Worm (Caenorhabditis elegans) whole organism, midembryonic: ENCODE results near the gene smg-3.

Experiments
- cog-1 ChIP-seq: sonication (generic microtip); optimal IDR thresholded peaks from 2 replicates; lab custom pipeline; 2016; ENCODE audit warnings: missing genetic modification characterization, missing compliant biosample characterization
- klf-2 ChIP-seq: fragments of 200-800 bp; sonication (Bioruptor generic); conservative IDR thresholded peaks from 2 replicates; pipeline ENCODE4 v1.3.6; 2022; ENCODE audit warnings: missing genetic modification reagents, missing genetic modification characterization, missing compliant biosample characterization
- ref-1 ChIP-seq: fragments of 200-800 bp; sonication (Bioruptor generic); conservative IDR thresholded peaks from 2 replicates; pipeline ENCODE4 v1.3.6; 2022; ENCODE audit warnings: missing genetic modification reagents, missing genetic modification characterization, missing compliant biosample characterization
- tab-1 ChIP-seq: fragments of 200-800 bp; sonication (Bioruptor generic); IDR thresholded peaks from 2 replicates; pipeline ENCODE4 v1.3.6; 2022; ENCODE audit warnings: missing genetic modification characterization, missing compliant biosample characterization
- ztf-23 ChIP-seq: fragments of 200-800 bp; sonication (Bioruptor generic); IDR thresholded peaks from 2 replicates; pipeline ENCODE4 v1.3.6; 2022; ENCODE audit warnings: missing genetic modification reagents, missing genetic modification characterization, missing compliant biosample characterization
- ztf-29 ChIP-seq: fragments of 200-800 bp; sonication (Bioruptor generic); IDR thresholded peaks from 2 replicates; pipeline ENCODE4 v1.3.6; 2022; ENCODE audit warnings: missing genetic modification reagents, missing genetic modification characterization, missing compliant biosample characterization

DNA sequence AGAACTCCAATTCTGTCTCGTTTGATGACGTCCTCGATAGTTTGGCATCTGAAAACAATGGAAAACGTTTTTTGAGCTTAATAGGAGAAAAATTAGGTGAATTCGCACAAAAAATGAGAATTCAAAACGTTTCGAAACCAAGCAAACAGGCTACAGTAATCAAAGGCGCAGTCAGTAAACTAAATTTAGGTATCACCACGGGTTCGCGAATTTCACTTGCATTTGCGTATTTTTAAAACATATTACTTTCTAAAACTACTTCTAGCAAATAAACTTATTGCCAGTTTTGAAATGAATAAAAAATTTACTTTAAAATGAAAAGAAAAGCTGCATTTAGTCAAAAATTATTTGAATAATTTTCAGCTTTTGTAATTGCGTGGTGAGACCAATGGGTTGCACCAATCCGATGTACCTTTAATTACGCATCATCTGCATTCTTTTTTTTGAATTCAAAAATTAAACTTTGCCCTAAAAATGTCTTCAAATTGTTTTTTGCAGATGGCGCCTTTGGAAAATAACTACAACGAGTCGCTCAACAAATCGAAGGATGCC, 46.2 kb upstream of the smg-3 start, which contains the start of the genes Y73B6BL.23 and htp-2:
- TF ChIP-seq tab-1 (GFP tag; lab: Robert Waterston, UW) (no peak), ztf-29 (GFP tag; lab: Robert Waterston, UW) (no peak), ref-1 (GFP tag; lab: Robert Waterston, UW) (no peak), ztf-23 (no peak), cog-1 (no peak), klf-2 (GFP tag; lab: Robert Waterston, UW) (no peak)
